Worm (Caenorhabditis elegans): Measurements from ENCODE around the gene kvs-3.

kvs-3 gene

ce11 chrV:9328670-9329069, 10.6 kb downstream of the kvs-3 start, which contains the start of gene K07B1.4:
K07B1.4 (plus strand) TSS chrV:9328970.
- TF ChIP-seq ama-1 (optimal IDR thresholded peaks at IDR 0.05) (no peak), unc-62 (GFP tag; optimal IDR thresholded peaks at IDR 0.05) (no peak), snpc-4 (tag; optimal IDR thresholded peaks at IDR 0.05) (no peak), aly-2 (tag; optimal IDR thresholded peaks at IDR 0.05) (no peak), zag-1 (tag; optimal IDR thresholded peaks at IDR 0.05) (no peak), peb-1 (tag; optimal IDR thresholded peaks at IDR 0.05) (no peak), nhr-10 (tag; optimal IDR thresholded peaks at IDR 0.05) (no peak), elt-1 (tag; optimal IDR thresholded peaks at IDR 0.05) (no peak), nhr-11 (tag; optimal IDR thresholded peaks at IDR 0.05) (no peak), nhr-129 (tag; optimal IDR thresholded peaks at IDR 0.05) (no peak), ztf-4 (tag; optimal IDR thresholded peaks at IDR 0.05) (no peak), nhr-23 (tag; optimal IDR thresholded peaks at IDR 0.05) (no peak), alr-1 (tag; optimal IDR thresholded peaks at IDR 0.05) (no peak), ceh-16 (tag; optimal IDR thresholded peaks at IDR 0.05) (no peak), egl-27 (tag; optimal IDR thresholded peaks at IDR 0.05) (no peak), sma-9 (GFP tag; optimal IDR thresholded peaks at IDR 0.05) (no peak), sma-9 (tag; optimal IDR thresholded peaks at IDR 0.05) (no peak), nhr-25 (tag; optimal IDR thresholded peaks at IDR 0.05) (no peak), sem-4 (tag; optimal IDR thresholded peaks at IDR 0.05) (no peak), elt-3 (tag; optimal IDR thresholded peaks at IDR 0.05) (no peak)

DNA sequence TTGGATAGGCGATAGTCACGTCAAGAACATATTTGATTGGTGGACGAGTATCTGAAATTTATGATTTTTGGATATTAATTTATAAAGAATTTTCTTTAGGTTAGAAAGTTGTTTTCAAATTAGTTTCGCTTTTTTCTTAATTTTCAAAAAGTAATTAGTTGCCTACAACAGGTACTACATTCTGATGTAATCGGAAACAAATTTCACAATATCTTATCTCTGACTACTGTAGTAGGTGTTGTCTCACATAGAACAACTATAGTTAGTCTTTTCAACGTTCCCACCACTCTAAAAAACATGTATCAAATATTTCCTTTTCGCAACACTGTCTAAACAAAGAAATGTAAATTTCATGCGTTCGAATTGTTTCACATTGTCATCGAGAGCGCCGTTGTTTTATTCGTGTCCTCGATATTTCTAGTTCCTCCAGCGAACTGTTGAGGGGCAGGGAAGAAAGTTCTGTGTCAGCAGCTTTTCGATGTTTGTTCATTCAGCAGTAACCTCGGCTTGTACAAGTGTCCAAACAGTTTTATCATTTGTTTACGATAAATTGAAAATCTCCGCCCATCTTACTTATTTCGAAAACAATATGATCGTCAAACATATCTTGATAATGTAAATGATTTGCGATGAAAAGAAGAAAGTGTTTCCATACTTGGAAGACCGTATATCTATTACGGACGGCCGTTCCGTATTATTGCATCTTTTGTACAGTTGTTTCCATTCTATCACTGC, 11.3 kb downstream of the kvs-3 start:
- TF ChIP-seq nhr-11 (tag; optimal IDR thresholded peaks at IDR 0.05), result no peak
- no peak for TF ChIP-seq snpc-4 (tag; optimal IDR thresholded peaks at IDR 0.05)
- TF ChIP-seq crh-2 (tag; optimal IDR thresholded peaks at IDR 0.05), result no peak
- TF ChIP-seq nhr-23 (tag; optimal IDR thresholded peaks at IDR 0.05), result no peak
- TF ChIP-seq ztf-11 (tag; optimal IDR thresholded peaks at IDR 0.05), result no peak
- no peak for TF ChIP-seq nhr-12 (tag; optimal IDR thresholded peaks at IDR 0.05)
- TF ChIP-seq egl-27 (tag; optimal IDR thresholded peaks at IDR 0.05), result no peak
- TF ChIP-seq elt-3 (tag; optimal IDR thresholded peaks at IDR 0.05), result no peak
- TF ChIP-seq dmd-4 (tag; optimal IDR thresholded peaks at IDR 0.05), result no peak
- TF ChIP-seq mab-5 (tag; optimal IDR thresholded peaks at IDR 0.05), result no peak

ce11 chrV:9332611-9333315, 14.7 kb downstream of the kvs-3 start:
- TF ChIP-seq F13H6.1 (tag; optimal IDR thresholded peaks at IDR 0.05), result peak; percentile 48
- no peak for TF ChIP-seq nhr-21 (tag; optimal IDR thresholded peaks at IDR 0.05)
- TF ChIP-seq nhr-129 (tag; optimal IDR thresholded peaks at IDR 0.05), result peak; percentile 7
- TF ChIP-seq lsy-2 (tag; optimal IDR thresholded peaks at IDR 0.05), result no peak

DNA sequence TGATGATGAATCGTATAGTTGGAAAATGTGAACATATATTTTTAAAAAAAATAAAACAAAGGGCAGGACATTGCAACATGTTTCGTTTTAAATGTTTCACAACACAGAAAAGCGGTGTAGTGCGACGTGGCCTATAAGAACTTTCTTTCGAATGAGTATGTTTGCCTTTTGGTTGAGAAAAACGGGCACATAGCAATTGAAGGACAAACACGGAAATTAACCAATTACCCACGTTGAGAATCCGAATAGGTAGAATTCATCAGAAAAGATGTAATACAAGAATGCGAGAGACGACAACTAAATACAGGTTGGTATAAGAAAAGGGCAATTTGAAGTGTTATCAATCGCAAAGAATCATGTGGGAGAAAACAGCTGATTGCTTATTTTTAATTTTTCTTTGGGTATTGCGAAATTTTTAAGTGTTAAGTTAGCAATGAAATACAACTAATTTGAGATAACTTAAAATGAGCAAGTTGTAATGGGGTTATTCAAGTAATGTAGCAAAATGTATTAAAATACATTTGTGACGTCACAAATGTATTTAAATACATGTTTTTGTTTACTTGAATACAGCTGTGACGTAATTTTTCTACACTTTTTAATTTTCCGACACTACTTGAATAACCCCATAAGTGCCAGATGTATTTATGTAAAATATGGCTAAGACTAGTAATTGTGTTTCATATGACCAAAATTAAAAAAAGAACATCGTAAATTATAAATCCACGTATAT, 15.4 kb downstream of the kvs-3 start, which contains the start of gene acl-14:
acl-14 (minus strand) TSS at position 316 of the 733 bp plus-strand sequence.
- TF ChIP-seq sma-9 (GFP tag; optimal IDR thresholded peaks at IDR 0.05) (peak; percentile 18), sma-9 (tag; optimal IDR thresholded peaks at IDR 0.05) (no peak), unc-55 (GFP tag; optimal IDR thresholded peaks at IDR 0.05) (peak; percentile 8), nhr-25 (tag; optimal IDR thresholded peaks at IDR 0.05) (peak; percentile 59), gmeb-1 (tag; optimal IDR thresholded peaks at IDR 0.05) (peak; percentile 31), elt-3 (tag; optimal IDR thresholded peaks at IDR 0.05) (no peak), nhr-237 (tag; optimal IDR thresholded peaks at IDR 0.05) (no peak)

- TF ChIP-seq C34F6.9 (tag; optimal IDR thresholded peaks at IDR 0.05) (peak; percentile 37), R02D3.7 (tag; optimal IDR thresholded peaks at IDR 0.05) (no peak)
These were observed 16.1 kb downstream of the kvs-3 start, which contains the start of gene ucp-4 for ce11 chrV:9334216-9334615. ucp-4 (plus strand) TSS chrV:9334298.
